Worm (Caenorhabditis elegans) whole organism, L3 larva: ENCODE results near the gene R193.6.

ENCODE experiments used
- ama-1 ChIP-seq: fragments of 150-350 bp; optimal IDR thresholded peaks from 2 replicates; lab custom pipeline; 2018
- nhr-23 ChIP-seq: fragments of 150-350 bp; optimal IDR thresholded peaks from 2 replicates; lab custom pipeline; 2014; ENCODE audit warnings: missing biosample characterization, missing genetic modification reagents, missing genetic modification characterization
- zag-1 ChIP-seq: fragments of 150-350 bp; optimal IDR thresholded peaks from 2 replicates; lab custom pipeline; 2014; ENCODE audit warnings: missing biosample characterization, missing genetic modification characterization

ce11 chrX:1125426-1125825 lies 23.2 kb upstream of the R193.6 start, which contains the start of gene lmp-2:
- TF ChIP-seq zag-1 (tag; lab: Kevin White, UChicago) (no peak), nhr-23 (no peak), ama-1 (lab: Kevin White, UChicago) (no peak)
